Worm (Caenorhabditis elegans) whole organism, L1 larva: Measurements from ENCODE around the gene pud-4.

Experiments
- blmp-1 ChIP-seq: fragments of 150-350 bp; optimal IDR thresholded peaks from 2 replicates; lab custom pipeline; 2014; ENCODE audit warnings: missing biosample characterization, missing genetic modification characterization
- dsc-1 ChIP-seq: sonication (generic microtip); optimal IDR thresholded peaks from 2 replicates; lab custom pipeline; 2016; ENCODE audit warnings: mild to moderate bottlenecking, missing genetic modification characterization, missing compliant biosample characterization
- efl-3 ChIP-seq: fragments of 200-800 bp; sonication (Bioruptor generic); optimal IDR thresholded peaks from 2 replicates; lab custom pipeline; 2018; ENCODE audit warnings: mild to moderate bottlenecking, missing genetic modification characterization, missing compliant biosample characterization
- elt-3 ChIP-seq, 6 experiments: fragments of 150-350 bp in 1 of 6; sonication (generic microtip); optimal IDR thresholded peaks; 2 replicates each; lab custom pipeline; 2017 to 2018; ENCODE audit warnings: missing biosample characterization in 6 of 6, missing genetic modification characterization in 6 of 6, inconsistent platforms in 1 of 6
- isw-1 ChIP-seq: fragments of 200-800 bp; sonication (Bioruptor generic); IDR thresholded peaks from 2 replicates; pipeline ENCODE4 v1.3.6; 2022; ENCODE audit warnings: missing genetic modification characterization, missing compliant biosample characterization
- lin-39 ChIP-seq: fragments of 150-350 bp; optimal IDR thresholded peaks from 2 replicates; lab custom pipeline; 2014; ENCODE audit warnings: missing biosample characterization, missing genetic modification reagents, missing genetic modification characterization
- rnt-1 ChIP-seq: sonication (generic microtip); optimal IDR thresholded peaks from 2 replicates; lab custom pipeline; 2016; ENCODE audit warnings: mild to moderate bottlenecking, missing genetic modification characterization, moderate library complexity, missing compliant biosample characterization
- zag-1 ChIP-seq: fragments of 150-350 bp; optimal IDR thresholded peaks from 2 replicates; lab custom pipeline; 2014; ENCODE audit warnings: missing biosample characterization, missing genetic modification characterization

- TF ChIP-seq blmp-1 (no peak), efl-3 (GFP tag; lab: Kevin White, UChicago) (no peak), rnt-1 (tag; lab: Kevin White, UChicago) (no peak), lin-39 (tag; lab: Kevin White, UChicago) (no peak), elt-3 (tag; optimal IDR thresholded peaks at IDR 0.05; lab: Kevin White, UChicago) (no peak), zag-1 (no peak), isw-1 (GFP tag; lab: Robert Waterston, UW) (no peak), dsc-1 (no peak)
These were observed 36.1 kb upstream of the pud-4 start, which contains the start of gene nhr-225 for ce11 chrV:2290329-2290728.
